Fruit fly (Drosophila melanogaster): Measurements from ENCODE around the gene CG31642.
A peak's percentile ranks its signal among the peaks of the same experiment; 100 is the strongest.

Gene CG31642

DNA sequence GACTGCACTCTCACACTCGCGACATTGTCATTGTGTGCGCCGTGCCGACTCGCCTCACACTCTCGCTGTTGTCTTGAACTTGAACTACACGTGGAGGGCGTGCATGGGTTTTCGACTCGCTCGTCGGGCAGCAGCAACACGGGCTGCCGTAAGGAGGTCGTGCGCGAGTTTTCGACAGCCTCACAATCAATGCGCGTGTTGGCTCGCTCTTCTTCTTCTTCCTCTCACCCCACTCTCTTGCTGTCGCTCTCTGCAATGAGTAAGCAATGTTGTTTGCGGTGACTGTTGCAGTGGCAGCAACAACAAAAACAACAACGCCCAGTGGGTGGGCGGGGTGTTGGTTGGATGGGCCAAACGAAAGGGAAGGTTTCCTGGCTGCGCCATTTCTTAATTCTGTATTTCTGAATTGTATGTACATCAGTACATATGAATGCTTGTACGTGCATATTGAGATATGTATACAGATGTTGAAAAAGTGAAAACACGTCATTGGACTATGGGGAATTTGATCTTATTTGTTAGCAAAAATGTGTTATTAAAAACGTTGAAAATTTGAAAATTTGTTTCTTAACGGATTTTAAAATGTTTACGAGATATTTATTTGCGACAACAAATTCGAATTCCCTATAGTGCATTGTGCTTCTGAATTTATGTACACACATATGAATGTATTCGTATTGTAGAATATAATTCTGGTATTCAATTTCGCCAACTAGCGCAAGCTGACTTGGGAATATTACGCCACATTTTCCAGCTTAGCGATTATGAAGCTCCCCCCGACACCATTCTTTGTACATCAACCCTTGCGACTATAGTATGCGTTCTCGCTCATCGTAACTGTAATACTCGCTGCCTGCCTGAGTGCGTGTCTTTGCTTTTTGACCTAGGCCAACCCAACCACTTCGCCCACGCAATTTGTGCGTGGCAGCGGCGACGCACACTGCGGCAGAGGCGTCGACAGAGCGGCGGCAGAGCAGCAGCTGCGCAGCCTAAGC is 29.6 kb upstream of the CG31642 start (continued):
- TF ChIP-seq CG12942 (GFP tag; optimal IDR thresholded peaks at IDR 0.05) (no peak), CG2129 (GFP tag; IDR thresholded peaks at IDR 0.05; ENCODE audit: partially characterized antibody) (no peak), CG13296 (GFP tag; optimal IDR thresholded peaks at IDR 0.05) (peak; percentile 2), MBD-R2 (GFP tag; IDR thresholded peaks at IDR 0.05) (no peak), so (GFP tag; IDR thresholded peaks at IDR 0.05) (peak; percentile 52; the same call in 2 of the 3 replicates), Dad (GFP tag; optimal IDR thresholded peaks at IDR 0.05) (no peak), Meics (GFP tag; optimal IDR thresholded peaks at IDR 0.05) (peak; percentile 49), CG30431 (GFP tag; optimal IDR thresholded peaks at IDR 0.05) (no peak), Aef1 (GFP tag; IDR thresholded peaks at IDR 0.05) (peak; percentile 30; the same call in 1 of the 3 replicates), CoRest (tag; optimal IDR thresholded peaks at IDR 0.05) (peak; percentile 0), sr (GFP tag; IDR thresholded peaks at IDR 0.05) (peak; percentile 95), tup (GFP tag; optimal IDR thresholded peaks at IDR 0.05) (no peak), CG31388 (GFP tag; optimal IDR thresholded peaks at IDR 0.05) (no peak), CG3407 (GFP tag; optimal IDR thresholded peaks at IDR 0.05) (no peak), Oaz (GFP tag; IDR thresholded peaks at IDR 0.05) (no peak), CG7556 (GFP tag; optimal IDR thresholded peaks at IDR 0.05) (peak; percentile 68), CG16779 (GFP tag; IDR thresholded peaks at IDR 0.05) (no peak), Abd-B (GFP tag; optimal IDR thresholded peaks at IDR 0.05) (no peak), CG7839 (tag; optimal IDR thresholded peaks at IDR 0.05) (peak; percentile 55), CG7745 (tag; optimal IDR thresholded peaks at IDR 0.05) (peak; percentile 52), Lhr (GFP tag; optimal IDR thresholded peaks at IDR 0.05) (no peak), Fer2 (tag; optimal IDR thresholded peaks at IDR 0.05) (no peak), CG17568 (GFP tag; optimal IDR thresholded peaks at IDR 0.05) (peak; percentile 51), Hr78 (GFP tag; optimal IDR thresholded peaks at IDR 0.05) (peak in 1 of 2 experiments; percentile 82), CG6683 (GFP tag; optimal IDR thresholded peaks at IDR 0.05) (no peak), Dfd (GFP tag; optimal IDR thresholded peaks at IDR 0.05) (no peak), CG15479 (GFP tag; optimal IDR thresholded peaks at IDR 0.05) (peak; percentile 100), Spps (tag; optimal IDR thresholded peaks at IDR 0.05) (no peak), HmgZ (tag; optimal IDR thresholded peaks at IDR 0.05) (peak; percentile 86), Ets97D (GFP tag; optimal IDR thresholded peaks at IDR 0.05) (no peak), Sry-δ (GFP tag; optimal IDR thresholded peaks at IDR 0.05) (no peak), Sox100B (GFP tag; optimal IDR thresholded peaks at IDR 0.05) (peak; percentile 48), GATAe (GFP tag; conservative IDR thresholded peaks at IDR 0.05) (peak; percentile 66; the same call in 1 of the 2 replicates), Dip2 (GFP tag; IDR thresholded peaks at IDR 0.05) (no peak), Ets65A (GFP tag) (peak; percentile 52), ssp (GFP tag; IDR thresholded peaks at IDR 0.05) (no peak), NFAT (GFP tag; IDR thresholded peaks at IDR 0.05) (peak; percentile 51; the same call in 1 of the 2 replicates), ranshi (GFP tag; IDR thresholded peaks at IDR 0.05) (0 out of 2 replicates have a peak, but pooled peaks have one; percentile 6), wor (GFP tag; IDR thresholded peaks at IDR 0.05) (no peak), HmgD (GFP tag; optimal IDR thresholded peaks at IDR 0.05) (peak; percentile 90), Oli (tag; optimal IDR thresholded peaks at IDR 0.05) (no peak), CG15269 (tag; optimal IDR thresholded peaks at IDR 0.05) (no peak), schlank (tag; optimal IDR thresholded peaks at IDR 0.05) (no peak), tio (GFP tag; optimal IDR thresholded peaks at IDR 0.05) (no peak), CG6272 (GFP tag; IDR thresholded peaks at IDR 0.05) (no peak), lbe (GFP tag; optimal IDR thresholded peaks at IDR 0.05) (peak; percentile 3), MTF-1 (GFP tag; optimal IDR thresholded peaks at IDR 0.05; ENCODE audit: borderline replicate concordance) (peak; percentile 58), wek (GFP tag; optimal IDR thresholded peaks at IDR 0.05) (no peak)

All from whole organism, embryonic.